Worm (Caenorhabditis elegans) whole organism, L3 larva: ENCODE results near the gene msp-56.

ENCODE experiments used
- R02D3.7 ChIP-seq: fragments of 150-350 bp; optimal IDR thresholded peaks from 2 replicates; lab custom pipeline; 2014; ENCODE audit warnings: missing biosample characterization, missing genetic modification characterization
- ZK546.5 ChIP-seq: sonication (generic microtip); optimal IDR thresholded peaks from 2 replicates; lab custom pipeline; 2017; ENCODE audit warnings: missing biosample characterization, missing genetic modification characterization
- aly-2 ChIP-seq: fragments of 150-350 bp; optimal IDR thresholded peaks from 2 replicates; lab custom pipeline; 2014; ENCODE audit warnings: missing biosample characterization, missing genetic modification characterization
- ama-1 ChIP-seq: fragments of 150-350 bp; optimal IDR thresholded peaks from 2 replicates; lab custom pipeline; 2018
- ceh-16 ChIP-seq: sonication (generic microtip); optimal IDR thresholded peaks from 2 replicates; lab custom pipeline; 2017; ENCODE audit warnings: missing biosample characterization, missing genetic modification characterization
- ceh-28 ChIP-seq: fragments of 150-350 bp; optimal IDR thresholded peaks from 2 replicates; lab custom pipeline; 2014; ENCODE audit warnings: missing biosample characterization, missing genetic modification reagents, missing genetic modification characterization
- ceh-82 ChIP-seq: fragments of 150-350 bp; optimal IDR thresholded peaks from 2 replicates; lab custom pipeline; 2014; ENCODE audit warnings: missing biosample characterization, missing genetic modification characterization
- ceh-9 ChIP-seq: sonication (generic microtip); optimal IDR thresholded peaks from 2 replicates; lab custom pipeline; 2018; ENCODE audit warnings: missing biosample characterization, missing genetic modification characterization
- daf-12 ChIP-seq: fragments of 150-350 bp; optimal IDR thresholded peaks from 2 replicates; lab custom pipeline; 2014; ENCODE audit warnings: missing biosample characterization, missing genetic modification reagents, missing genetic modification characterization
- egl-27 ChIP-seq: sonication (generic microtip); optimal IDR thresholded peaks from 4 replicates; lab custom pipeline; 2017; ENCODE audit warnings: missing biosample characterization, missing genetic modification reagents, missing genetic modification characterization
- egl-5 ChIP-seq: fragments of 150-350 bp; optimal IDR thresholded peaks from 2 replicates; lab custom pipeline; 2017; ENCODE audit warnings: missing biosample characterization, missing genetic modification reagents, missing genetic modification characterization, inconsistent platforms
- elt-1 ChIP-seq: fragments of 150-350 bp; optimal IDR thresholded peaks from 2 replicates; lab custom pipeline; 2014; ENCODE audit warnings: missing biosample characterization, missing genetic modification characterization
- elt-2 ChIP-seq: sonication (generic microtip); optimal IDR thresholded peaks from 2 replicates; lab custom pipeline; 2016; ENCODE audit warnings: missing genetic modification reagents, mild to moderate bottlenecking, missing genetic modification characterization, missing compliant biosample characterization
- elt-3 ChIP-seq, 3 experiments: fragments of 150-350 bp in 1 of 3; sonication (generic microtip) in 2 of 3; optimal IDR thresholded peaks; 2 replicates in 2 of 3; 4 replicates in 1 of 3; lab custom pipeline; 2014 to 2017; ENCODE audit warnings: missing biosample characterization in 3 of 3, missing genetic modification characterization in 3 of 3
- eor-1 ChIP-seq, 2 experiments: fragments of 150-350 bp; optimal IDR thresholded peaks; 2 replicates each; lab custom pipeline; 2014 to 2018; ENCODE audit warnings: missing biosample characterization in 2 of 2, missing genetic modification characterization in 2 of 2
- fkh-10 ChIP-seq: sonication (generic microtip); optimal IDR thresholded peaks from 2 replicates; lab custom pipeline; 2017; ENCODE audit warnings: missing biosample characterization, missing genetic modification reagents, missing genetic modification characterization
- fkh-2 ChIP-seq: fragments of 150-350 bp; optimal IDR thresholded peaks from 2 replicates; lab custom pipeline; 2014; ENCODE audit warnings: missing biosample characterization, missing genetic modification reagents, missing genetic modification characterization
- fos-1 ChIP-seq: fragments of 150-350 bp; optimal IDR thresholded peaks from 2 replicates; lab custom pipeline; 2014; ENCODE audit warnings: missing biosample characterization, missing genetic modification characterization
- hmg-11 ChIP-seq: sonication (generic microtip); optimal IDR thresholded peaks from 2 replicates; lab custom pipeline; 2016; ENCODE audit warnings: missing genetic modification characterization, missing compliant biosample characterization
- jun-1 ChIP-seq: fragments of 150-350 bp; optimal IDR thresholded peaks from 2 replicates; lab custom pipeline; 2014; ENCODE audit warnings: missing biosample characterization, missing genetic modification reagents, missing genetic modification characterization
- lin-15B ChIP-seq: fragments of 150-350 bp; optimal IDR thresholded peaks from 2 replicates; lab custom pipeline; 2014; ENCODE audit warnings: missing biosample characterization, missing genetic modification characterization
- lin-39 ChIP-seq: fragments of 150-350 bp; optimal IDR thresholded peaks from 2 replicates; lab custom pipeline; 2018; ENCODE audit warnings: missing biosample characterization, missing genetic modification reagents, missing genetic modification characterization
- lsy-12 ChIP-seq: sonication (generic microtip); optimal IDR thresholded peaks from 2 replicates; lab custom pipeline; 2016; ENCODE audit warnings: mild to moderate bottlenecking, missing genetic modification characterization, missing compliant biosample characterization
- mdl-1 ChIP-seq: fragments of 150-350 bp; optimal IDR thresholded peaks from 2 replicates; lab custom pipeline; 2014; ENCODE audit warnings: missing biosample characterization, missing genetic modification characterization
- mml-1 ChIP-seq: fragments of 150-350 bp; sonication (generic microtip); optimal IDR thresholded peaks from 3 replicates; lab custom pipeline; 2014; ENCODE audit warnings: missing biosample characterization, missing genetic modification characterization
- nfya-1 ChIP-seq: sonication (generic microtip); optimal IDR thresholded peaks from 2 replicates; lab custom pipeline; 2017; ENCODE audit warnings: missing genetic modification characterization, mild to moderate bottlenecking, missing compliant biosample characterization, antibody characterized with exemption, moderate library complexity; ENCODE audit not compliant: insufficient read depth
- nhr-11 ChIP-seq: fragments of 150-350 bp; optimal IDR thresholded peaks from 2 replicates; lab custom pipeline; 2014; ENCODE audit warnings: missing biosample characterization, missing genetic modification characterization
- nhr-12 ChIP-seq: fragments of 150-350 bp; optimal IDR thresholded peaks from 2 replicates; lab custom pipeline; 2014; ENCODE audit warnings: missing biosample characterization, missing genetic modification characterization
- nhr-23 ChIP-seq: fragments of 150-350 bp; optimal IDR thresholded peaks from 2 replicates; lab custom pipeline; 2014; ENCODE audit warnings: missing biosample characterization, missing genetic modification reagents, missing genetic modification characterization
- nhr-237 ChIP-seq: fragments of 150-350 bp; optimal IDR thresholded peaks from 2 replicates; lab custom pipeline; 2014; ENCODE audit warnings: missing biosample characterization, missing genetic modification characterization
- nhr-25 ChIP-seq: sonication (generic microtip); optimal IDR thresholded peaks from 2 replicates; lab custom pipeline; 2017; ENCODE audit warnings: missing biosample characterization, missing genetic modification characterization
- nhr-28 ChIP-seq: fragments of 150-350 bp; optimal IDR thresholded peaks from 2 replicates; lab custom pipeline; 2014; ENCODE audit warnings: missing biosample characterization, missing genetic modification characterization
- nhr-43 ChIP-seq: sonication (generic microtip); optimal IDR thresholded peaks from 2 replicates; lab custom pipeline; 2016; ENCODE audit warnings: mild to moderate bottlenecking, missing genetic modification characterization, missing compliant biosample characterization; ENCODE audit not compliant: poor library complexity, severe bottlenecking
- nhr-67 ChIP-seq: fragments of 150-350 bp; optimal IDR thresholded peaks from 2 replicates; lab custom pipeline; 2014; ENCODE audit warnings: missing biosample characterization, missing genetic modification characterization
- nhr-76 ChIP-seq: fragments of 150-350 bp; sonication (generic microtip); optimal IDR thresholded peaks from 5 replicates; lab custom pipeline; 2014; ENCODE audit warnings: missing biosample characterization, missing genetic modification characterization
- nhr-77 ChIP-seq: fragments of 150-350 bp; optimal IDR thresholded peaks from 2 replicates; lab custom pipeline; 2014; ENCODE audit warnings: missing biosample characterization, missing genetic modification characterization
- pha-4 ChIP-seq: fragments of 150-350 bp; optimal IDR thresholded peaks from 2 replicates; lab custom pipeline; 2014; ENCODE audit warnings: missing biosample characterization, missing genetic modification reagents, missing genetic modification characterization
- pqm-1 ChIP-seq: fragments of 150-350 bp; optimal IDR thresholded peaks from 2 replicates; lab custom pipeline; 2017; ENCODE audit warnings: missing biosample characterization, missing genetic modification characterization, inconsistent platforms
- sea-2 ChIP-seq: fragments of 150-350 bp; sonication (generic microtip); optimal IDR thresholded peaks from 4 replicates; lab custom pipeline; 2014; ENCODE audit warnings: missing biosample characterization, missing genetic modification reagents, missing genetic modification characterization
- skn-1 ChIP-seq: fragments of 150-350 bp; optimal IDR thresholded peaks from 2 replicates; lab custom pipeline; 2014; ENCODE audit warnings: missing biosample characterization, missing genetic modification characterization
- snpc-4 ChIP-seq: fragments of 150-350 bp; optimal IDR thresholded peaks from 2 replicates; lab custom pipeline; 2014; ENCODE audit warnings: missing biosample characterization, missing genetic modification characterization
- tbx-2 ChIP-seq: sonication (generic microtip); optimal IDR thresholded peaks from 2 replicates; lab custom pipeline; 2016; ENCODE audit warnings: mild to moderate bottlenecking, missing genetic modification characterization, missing compliant biosample characterization
- unc-39 ChIP-seq: sonication (generic microtip); optimal IDR thresholded peaks from 4 replicates; lab custom pipeline; 2017; ENCODE audit warnings: missing biosample characterization, missing genetic modification characterization
- unc-62 ChIP-seq: fragments of 150-350 bp; sonication (generic microtip); optimal IDR thresholded peaks from 4 replicates; lab custom pipeline; 2014; ENCODE audit warnings: missing biosample characterization, missing genetic modification reagents, missing genetic modification characterization
- zag-1 ChIP-seq: fragments of 150-350 bp; optimal IDR thresholded peaks from 2 replicates; lab custom pipeline; 2014; ENCODE audit warnings: missing biosample characterization, missing genetic modification characterization
- ztf-11 ChIP-seq: fragments of 150-350 bp; optimal IDR thresholded peaks from 2 replicates; lab custom pipeline; 2014; ENCODE audit warnings: missing biosample characterization, missing genetic modification characterization
- ztf-4 ChIP-seq: fragments of 150-350 bp; optimal IDR thresholded peaks from 2 replicates; lab custom pipeline; 2014; ENCODE audit warnings: missing biosample characterization, missing genetic modification characterization

Gene msp-56

ce11 chrIV:9867915-9868314 lies 26.6 kb downstream of the msp-56 start (continued):
- TF ChIP-seq nhr-23 (tag; lab: Kevin White, UChicago): peak; percentile 99
- no peak for TF ChIP-seq nhr-11 (tag; lab: Kevin White, UChicago)

- TF ChIP-seq egl-27 (tag; lab: Kevin White, UChicago) (no peak), pha-4 (tag; lab: Kevin White, UChicago) (peak; percentile 91)
Measured at ce11 chrIV:9869344-9869743, 28.0 kb downstream of the msp-56 start.

- TF ChIP-seq nhr-25 (tag; lab: Kevin White, UChicago) (peak; percentile 3), elt-1 (peak; percentile 70), nhr-77 (tag; lab: Kevin White, UChicago) (no peak)
- TF ChIP-seq, all 47 proteins: peak for 2
Measured at ce11 chrIV:9872210-9872609, 30.9 kb downstream of the msp-56 start.

- TF ChIP-seq nhr-67 (tag; lab: Kevin White, UChicago): no peak
- no peak for TF ChIP-seq sea-2 (GFP tag; lab: Kevin White, UChicago)
- no peak for TF ChIP-seq nhr-11 (tag; lab: Kevin White, UChicago)
- no peak for TF ChIP-seq eor-1 (tag; optimal IDR thresholded peaks at IDR 0.05; lab: Kevin White, UChicago)
- TF ChIP-seq ztf-11 (tag; lab: Kevin White, UChicago): no peak
- TF ChIP-seq jun-1 (tag; lab: Kevin White, UChicago): no peak
- TF ChIP-seq zag-1 (tag; lab: Kevin White, UChicago): no peak
- peak; percentile 26 for TF ChIP-seq ceh-28
- TF ChIP-seq aly-2 (tag; lab: Kevin White, UChicago): no peak
- no peak for TF ChIP-seq snpc-4 (tag; lab: Kevin White, UChicago)
- TF ChIP-seq fkh-10: no peak
- no peak for TF ChIP-seq ceh-9 (tag; lab: Kevin White, UChicago)
- TF ChIP-seq elt-3 (tag; optimal IDR thresholded peaks at IDR 0.05; lab: Kevin White, UChicago): no peak
- TF ChIP-seq fos-1 (tag; lab: Kevin White, UChicago): no peak
- peak; percentile 60 for TF ChIP-seq elt-2 (tag; lab: Kevin White, UChicago)
- TF ChIP-seq nhr-237 (tag; lab: Kevin White, UChicago): no peak
- no peak for TF ChIP-seq nhr-76 (tag; lab: Kevin White, UChicago)
- TF ChIP-seq ceh-82: no peak
- no peak for TF ChIP-seq ZK546.5 (tag; lab: Kevin White, UChicago)
- peak; percentile 57 for TF ChIP-seq nfya-1 (tag; lab: Kevin White, UChicago)
- peak; percentile 1 for TF ChIP-seq lin-39 (tag; lab: Kevin White, UChicago)
- TF ChIP-seq mdl-1 (tag; lab: Kevin White, UChicago): no peak
- TF ChIP-seq pqm-1 (tag; lab: Kevin White, UChicago): peak; percentile 77
- TF ChIP-seq hmg-11 (tag; lab: Kevin White, UChicago): peak; percentile 29
- TF ChIP-seq lsy-12: no peak
- TF ChIP-seq ztf-4 (tag; lab: Kevin White, UChicago): no peak
- no peak for TF ChIP-seq nhr-77 (tag; lab: Kevin White, UChicago)
- TF ChIP-seq nhr-43: no peak
- no peak for TF ChIP-seq fkh-2
- TF ChIP-seq nhr-25 (tag; lab: Kevin White, UChicago): no peak
- no peak for TF ChIP-seq nhr-28 (tag; lab: Kevin White, UChicago)
- peak; percentile 66 for TF ChIP-seq pha-4 (tag; lab: Kevin White, UChicago)
- no peak for TF ChIP-seq tbx-2 (tag; lab: Kevin White, UChicago)
- no peak for TF ChIP-seq ama-1 (lab: Kevin White, UChicago)
- no peak for TF ChIP-seq mml-1
- no peak for TF ChIP-seq unc-39 (tag; lab: Kevin White, UChicago)
- TF ChIP-seq daf-12 (tag; lab: Kevin White, UChicago): no peak
- TF ChIP-seq unc-62 (GFP tag; lab: Kevin White, UChicago): no peak
- TF ChIP-seq ceh-16 (tag; lab: Kevin White, UChicago): no peak
- no peak for TF ChIP-seq egl-27 (tag; lab: Kevin White, UChicago)
- peak; percentile 2 for TF ChIP-seq skn-1
- TF ChIP-seq elt-1: no peak
- no peak for TF ChIP-seq R02D3.7 (tag; lab: Kevin White, UChicago)
- no peak for TF ChIP-seq nhr-23 (tag; lab: Kevin White, UChicago)
- peak; percentile 18 for TF ChIP-seq lin-15B
- TF ChIP-seq egl-5 (tag; lab: Kevin White, UChicago): no peak
- no peak for TF ChIP-seq nhr-12
- TF ChIP-seq, all 47 proteins: peak for 9
Measured at ce11 chrIV:9872786-9873185, 31.4 kb downstream of the msp-56 start.
